Worm (Caenorhabditis elegans): ENCODE measurements around the gene Y50D7A.8.

- no peak for TF ChIP-seq elt-3 (tag; optimal IDR thresholded peaks at IDR 0.05)
- TF ChIP-seq nhr-23 (tag; optimal IDR thresholded peaks at IDR 0.05): no peak
- no peak for TF ChIP-seq nhr-10 (tag; optimal IDR thresholded peaks at IDR 0.05)
- TF ChIP-seq blmp-1 (tag; optimal IDR thresholded peaks at IDR 0.05; ENCODE audit: insufficient read depth): no peak
- TF ChIP-seq nhr-6 (tag; optimal IDR thresholded peaks at IDR 0.05): no peak
- TF ChIP-seq sem-4 (tag; optimal IDR thresholded peaks at IDR 0.05): no peak
- TF ChIP-seq ZK546.5 (tag; optimal IDR thresholded peaks at IDR 0.05): no peak
Measured at ce11 chrIII:312873-313272, 30.2 kb downstream of the Y50D7A.8 start.
